Fruit fly (Drosophila melanogaster) Kc167 (cell line): ENCODE results near the gene CG44098.

Experiments used
- Myc ChIP-seq: fragments of >200 bp; optimal IDR thresholded peaks from 2 replicates; lab custom pipeline; 2017; ENCODE audit warnings: missing external identifiers
- h ChIP-seq: fragments of >200 bp; optimal IDR thresholded peaks from 3 replicates; lab custom pipeline; 2018; ENCODE audit warnings: missing external identifiers
- insv ChIP-seq: fragments of >200 bp; optimal IDR thresholded peaks from 3 replicates; lab custom pipeline; 2018; ENCODE audit warnings: missing external identifiers
- psq ChIP-seq: fragments of >200 bp; optimal IDR thresholded peaks from 2 replicates; lab custom pipeline; 2017; ENCODE audit warnings: missing external identifiers
- ttk ChIP-seq: sonication (Bioruptor generic); optimal IDR thresholded peaks from 2 replicates; lab custom pipeline; 2017; ENCODE audit warnings: missing external identifiers

dm6 chr3R:4774953-4775352 is 2.0 kb upstream of the CG44098 start, which contains the start of gene CG44088:
- no peak for TF ChIP-seq ttk
- TF ChIP-seq h (lab: Kevin White, UChicago): no peak
- no peak for TF ChIP-seq insv (lab: Kevin White, UChicago)
- TF ChIP-seq psq (lab: Kevin White, UChicago): no peak
- no peak for TF ChIP-seq Myc
